Fruit fly (Drosophila melanogaster): ENCODE results near the gene CG42824.

DNA sequence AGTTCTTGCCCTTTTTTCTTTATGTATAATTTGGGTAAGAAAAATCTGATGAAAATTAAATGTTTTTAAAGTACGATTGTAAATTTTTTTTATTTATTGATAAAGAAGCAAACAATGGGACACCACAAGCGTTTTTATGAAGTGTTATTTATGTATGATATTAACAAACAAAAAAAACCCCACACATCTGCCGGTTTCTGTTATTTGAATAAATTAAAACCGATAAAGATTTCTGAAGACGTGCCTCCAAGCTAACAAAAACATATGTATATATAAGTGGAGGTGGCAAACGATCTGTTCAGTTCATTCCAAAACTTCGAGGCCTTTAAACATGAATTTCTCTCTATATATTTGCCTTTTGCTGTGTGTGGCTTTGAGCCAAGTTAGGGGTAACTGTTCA is 7.3 kb upstream of the CG42824 start, which contains the start of gene CG42822:
- TF ChIP-seq spab (GFP tag; optimal IDR thresholded peaks at IDR 0.05) (no peak), Hr39 (GFP tag; optimal IDR thresholded peaks at IDR 0.05) (no peak), Eip78C (GFP tag) (no peak), CG3032 (tag; optimal IDR thresholded peaks at IDR 0.05) (no peak), CG16779 (tag; optimal IDR thresholded peaks at IDR 0.05) (no peak), Hr38 (GFP tag; optimal IDR thresholded peaks at IDR 0.05) (no peak), CG34406 (GFP tag; optimal IDR thresholded peaks at IDR 0.05) (no peak), topi (GFP tag; optimal IDR thresholded peaks at IDR 0.05) (no peak), CG11294 (GFP tag; IDR thresholded peaks at IDR 0.05) (no peak)
